Worm (Caenorhabditis elegans): ENCODE measurements around the gene T24A6.1.

- TF ChIP-seq snpc-4 (tag; optimal IDR thresholded peaks at IDR 0.05) (no peak), eor-1 (tag; optimal IDR thresholded peaks at IDR 0.05) (no peak), egl-27 (tag; optimal IDR thresholded peaks at IDR 0.05) (no peak)
Observed at ce11 chrV:3582086-3582485, 23.2 kb downstream of the T24A6.1 start.

Data from whole organism, L3 larva.